Worm (Caenorhabditis elegans): ENCODE results near the gene T19H12.3.
A peak's percentile ranks its signal among the peaks of the same experiment; 100 is the strongest.

ce11 chrV:4862737-4863136 is 22.7 kb upstream of the T19H12.3 start, which contains the start of gene C37H5.13:
- TF ChIP-seq fos-1 (tag; optimal IDR thresholded peaks at IDR 0.05) (peak; percentile 40), ZK546.5 (tag; optimal IDR thresholded peaks at IDR 0.05) (no peak), ama-1 (optimal IDR thresholded peaks at IDR 0.05) (no peak), unc-62 (GFP tag; optimal IDR thresholded peaks at IDR 0.05) (no peak), nhr-6 (tag; optimal IDR thresholded peaks at IDR 0.05) (no peak), egl-27 (tag; optimal IDR thresholded peaks at IDR 0.05) (no peak), snpc-4 (tag; optimal IDR thresholded peaks at IDR 0.05) (no peak), elt-3 (tag; optimal IDR thresholded peaks at IDR 0.05) (no peak), mdl-1 (tag; optimal IDR thresholded peaks at IDR 0.05) (no peak), lin-39 (tag; optimal IDR thresholded peaks at IDR 0.05) (no peak), nhr-237 (tag; optimal IDR thresholded peaks at IDR 0.05) (no peak)

All from whole organism, L2 larva.